Worm (Caenorhabditis elegans): ENCODE data around the gene F35E8.13.

The F35E8.13 gene

ce11 chrV:15969653-15970052 lies 46.6 kb downstream of the F35E8.13 start, which contains the start of gene F36G9.7:
Gene F36G9.7, minus strand, starts transcription at chrV:15969753.
- TF ChIP-seq K02D7.2 (tag; optimal IDR thresholded peaks at IDR 0.05), result no peak
- no peak for TF ChIP-seq lim-6 (tag; optimal IDR thresholded peaks at IDR 0.05)
- TF ChIP-seq zip-5 (tag; optimal IDR thresholded peaks at IDR 0.05), result no peak
- TF ChIP-seq nfya-1 (tag; optimal IDR thresholded peaks at IDR 0.05), result no peak
- TF ChIP-seq ref-2 (tag; optimal IDR thresholded peaks at IDR 0.05), result no peak
- no peak for TF ChIP-seq hlh-15 (tag; optimal IDR thresholded peaks at IDR 0.05)
- TF ChIP-seq ceh-19 (GFP tag; optimal IDR thresholded peaks at IDR 0.05), result no peak
- no peak for TF ChIP-seq F13H6.1 (tag; optimal IDR thresholded peaks at IDR 0.05)
- no peak for TF ChIP-seq hlh-13 (GFP tag; optimal IDR thresholded peaks at IDR 0.05)
- TF ChIP-seq pros-1 (tag; optimal IDR thresholded peaks at IDR 0.05), result no peak
- no peak for TF ChIP-seq elt-2 (tag; optimal IDR thresholded peaks at IDR 0.05)
- no peak for TF ChIP-seq odd-2 (tag; optimal IDR thresholded peaks at IDR 0.05)
- no peak for TF ChIP-seq ceh-14 (tag; optimal IDR thresholded peaks at IDR 0.05)
- TF ChIP-seq C08G9.2 (tag; optimal IDR thresholded peaks at IDR 0.05), result no peak
- no peak for TF ChIP-seq nhr-11 (tag; optimal IDR thresholded peaks at IDR 0.05)
- no peak for TF ChIP-seq madf-2 (tag; optimal IDR thresholded peaks at IDR 0.05)
- TF ChIP-seq pag-3 (tag; optimal IDR thresholded peaks at IDR 0.05; ENCODE audit: borderline replicate concordance), result no peak
- TF ChIP-seq ceh-22 (tag; optimal IDR thresholded peaks at IDR 0.05), result no peak

- TF ChIP-seq lin-11 (tag; optimal IDR thresholded peaks at IDR 0.05) (no peak), sdc-2 (tag; optimal IDR thresholded peaks at IDR 0.05) (no peak), rnt-1 (tag; optimal IDR thresholded peaks at IDR 0.05) (no peak), ahr-1 (tag; optimal IDR thresholded peaks at IDR 0.05) (no peak), lim-6 (tag; optimal IDR thresholded peaks at IDR 0.05) (no peak), hlh-8 (tag; optimal IDR thresholded peaks at IDR 0.05) (no peak), odd-2 (tag; optimal IDR thresholded peaks at IDR 0.05) (no peak), ceh-14 (tag; optimal IDR thresholded peaks at IDR 0.05) (no peak), pha-2 (tag; optimal IDR thresholded peaks at IDR 0.05) (no peak), che-1 (tag; optimal IDR thresholded peaks at IDR 0.05) (no peak), unc-55 (GFP tag; optimal IDR thresholded peaks at IDR 0.05) (no peak), ceh-19 (GFP tag; optimal IDR thresholded peaks at IDR 0.05) (no peak), unc-42 (tag; optimal IDR thresholded peaks at IDR 0.05) (no peak)
These were observed 47.7 kb downstream of the F35E8.13 start for ce11 chrV:15970820-15971219.

DNA sequence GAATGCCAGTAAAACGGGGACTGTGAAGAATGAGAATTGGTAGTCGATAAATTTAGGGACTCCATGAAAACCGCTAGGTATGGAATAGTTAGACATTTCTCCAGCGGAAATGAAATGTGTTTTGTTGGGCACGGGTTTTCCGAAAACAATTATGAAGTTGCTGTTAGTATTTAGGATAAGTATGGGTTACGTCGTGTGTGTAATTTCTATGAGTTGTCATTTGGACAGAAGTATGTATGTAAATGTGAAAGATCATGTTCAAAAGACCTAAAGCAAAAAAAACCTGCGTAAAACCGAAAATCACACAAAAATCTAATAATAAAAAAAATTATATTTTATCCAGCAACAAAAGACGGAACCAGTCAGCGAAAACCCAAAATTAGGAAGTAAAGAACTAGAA lies 49.4 kb downstream of the F35E8.13 start, which contains the start of gene sru-23:
sru-23 (minus strand) TSS at position 101 of the 400 bp plus-strand sequence.
- no peak for TF ChIP-seq ama-1 (optimal IDR thresholded peaks at IDR 0.05)
- TF ChIP-seq eyg-1 (tag; optimal IDR thresholded peaks at IDR 0.05), result no peak
- no peak for TF ChIP-seq sox-4 (tag; optimal IDR thresholded peaks at IDR 0.05)
- TF ChIP-seq T23F11.4 (GFP tag; optimal IDR thresholded peaks at IDR 0.05), result no peak
- no peak for TF ChIP-seq hlh-6 (tag; optimal IDR thresholded peaks at IDR 0.05)
- TF ChIP-seq pag-3 (tag; optimal IDR thresholded peaks at IDR 0.05; ENCODE audit: borderline replicate concordance), result no peak
- TF ChIP-seq ceh-2 (tag; optimal IDR thresholded peaks at IDR 0.05), result no peak
- TF ChIP-seq ref-2 (tag; optimal IDR thresholded peaks at IDR 0.05), result no peak
- TF ChIP-seq C38D4.7 (GFP tag; optimal IDR thresholded peaks at IDR 0.05), result no peak
- TF ChIP-seq rnt-1 (tag; optimal IDR thresholded peaks at IDR 0.05), result no peak
- no peak for TF ChIP-seq ahr-1 (tag; optimal IDR thresholded peaks at IDR 0.05)
- no peak for TF ChIP-seq lin-11 (tag; optimal IDR thresholded peaks at IDR 0.05)
- no peak for TF ChIP-seq madf-2 (tag; optimal IDR thresholded peaks at IDR 0.05)
- TF ChIP-seq ceh-24 (tag; optimal IDR thresholded peaks at IDR 0.05), result no peak
- TF ChIP-seq hlh-13 (GFP tag; optimal IDR thresholded peaks at IDR 0.05), result no peak
- no peak for TF ChIP-seq hlh-15 (tag; optimal IDR thresholded peaks at IDR 0.05)
- TF ChIP-seq pha-2 (tag; optimal IDR thresholded peaks at IDR 0.05), result no peak
- no peak for TF ChIP-seq ceh-31 (tag; optimal IDR thresholded peaks at IDR 0.05)
- TF ChIP-seq unc-42 (tag; optimal IDR thresholded peaks at IDR 0.05), result no peak

- no peak for TF ChIP-seq pax-1 (tag; optimal IDR thresholded peaks at IDR 0.05)
- no peak for TF ChIP-seq nfya-1 (tag; optimal IDR thresholded peaks at IDR 0.05)
- no peak for TF ChIP-seq elt-4 (tag; optimal IDR thresholded peaks at IDR 0.05)
- no peak for TF ChIP-seq ceh-34 (tag; optimal IDR thresholded peaks at IDR 0.05)
- no peak for TF ChIP-seq sox-2 (GFP tag; IDR thresholded peaks at IDR 0.05)
- TF ChIP-seq ztf-16 (tag; optimal IDR thresholded peaks at IDR 0.05), result no peak
- TF ChIP-seq pag-3 (tag; optimal IDR thresholded peaks at IDR 0.05; ENCODE audit: borderline replicate concordance), result no peak
- TF ChIP-seq ceh-2 (tag; optimal IDR thresholded peaks at IDR 0.05), result no peak
- no peak for TF ChIP-seq pros-1 (tag; optimal IDR thresholded peaks at IDR 0.05)
- no peak for TF ChIP-seq ceh-14 (tag; optimal IDR thresholded peaks at IDR 0.05)
- no peak for TF ChIP-seq sox-4 (tag; optimal IDR thresholded peaks at IDR 0.05)
- TF ChIP-seq F13H6.1 (tag; optimal IDR thresholded peaks at IDR 0.05), result no peak
- TF ChIP-seq fkh-10 (GFP tag; optimal IDR thresholded peaks at IDR 0.05), result no peak
- TF ChIP-seq unc-86 (tag; optimal IDR thresholded peaks at IDR 0.05), result no peak
- TF ChIP-seq pha-2 (tag; optimal IDR thresholded peaks at IDR 0.05), result no peak
- no peak for TF ChIP-seq nhr-11 (tag; optimal IDR thresholded peaks at IDR 0.05)
- TF ChIP-seq pat-9 (tag; optimal IDR thresholded peaks at IDR 0.05), result no peak
These were observed 51.8 kb downstream of the F35E8.13 start, which contains the start of gene sru-22 for ce11 chrV:15974836-15975235. Gene sru-22, minus strand, starts transcription at chrV:15974936.
